Fruit fly (Drosophila melanogaster) whole organism, prepupa: ENCODE data around the gene CG33062.

Experiments
- Blimp-1 ChIP-seq: fragments of 200-800 bp; sonication (Bioruptor generic); optimal IDR thresholded peaks from 3 replicates; lab custom pipeline; 2017; ENCODE audit warnings: missing biosample characterization, missing genetic modification characterization, mild to moderate bottlenecking, moderate library complexity, missing genetic modification reagents
- CG10631 ChIP-seq: fragments of 200-800 bp; sonication (Bioruptor generic); optimal IDR thresholded peaks from 2 replicates; lab custom pipeline; 2016; ENCODE audit warnings: missing biosample characterization, missing genetic modification characterization
- CG10669 ChIP-seq: fragments of 200-800 bp; sonication (Bioruptor generic); optimal IDR thresholded peaks from 3 replicates; lab custom pipeline; 2018; ENCODE audit warnings: missing biosample characterization, mild to moderate bottlenecking, missing genetic modification characterization, moderate library complexity
- CG11294 ChIP-seq: fragments of 200-800 bp; sonication (Bioruptor generic); IDR thresholded peaks from 2 replicates; pipeline ENCODE4 v1.3.6; 2022; ENCODE audit warnings: missing biosample characterization, missing genetic modification characterization
- CG11902 ChIP-seq: fragments of 200-800 bp; sonication (Bioruptor generic); optimal IDR thresholded peaks from 3 replicates; lab custom pipeline; 2016; ENCODE audit warnings: missing biosample characterization, missing genetic modification characterization
- CG1621 ChIP-seq: fragments of 200-800 bp; sonication (Bioruptor generic); optimal IDR thresholded peaks from 3 replicates; lab custom pipeline; 2018; ENCODE audit warnings: missing biosample characterization, mild to moderate bottlenecking, missing genetic modification characterization
- CG16779 ChIP-seq: fragments of 200-800 bp; sonication (Bioruptor generic); optimal IDR thresholded peaks from 3 replicates; lab custom pipeline; 2017; ENCODE audit warnings: missing biosample characterization, mild to moderate bottlenecking, missing genetic modification characterization
- CG3032 ChIP-seq: fragments of 200-800 bp; optimal IDR thresholded peaks from 2 replicates; lab custom pipeline; 2019; ENCODE audit warnings: missing biosample characterization, mild to moderate bottlenecking, missing genetic modification characterization, moderate library complexity
- CG31627 ChIP-seq: fragments of 200-800 bp; sonication (Bioruptor generic); optimal IDR thresholded peaks from 3 replicates; lab custom pipeline; 2016; ENCODE audit warnings: missing biosample characterization, missing genetic modification characterization
- CG32006 ChIP-seq: fragments of 200-800 bp; sonication (Bioruptor generic); optimal IDR thresholded peaks from 3 replicates; lab custom pipeline; 2017; ENCODE audit warnings: missing biosample characterization, mild to moderate bottlenecking, missing genetic modification characterization
- CG34406 ChIP-seq: fragments of 200-800 bp; sonication (Bioruptor generic); optimal IDR thresholded peaks from 3 replicates; lab custom pipeline; 2016; ENCODE audit warnings: missing biosample characterization, missing genetic modification characterization
- CG3919 ChIP-seq: fragments of 200-800 bp; sonication (Bioruptor generic); optimal IDR thresholded peaks from 3 replicates; lab custom pipeline; 2016; ENCODE audit warnings: missing biosample characterization, missing genetic modification characterization
- CG6163 ChIP-seq: fragments of 200-800 bp; sonication (Bioruptor generic); IDR thresholded peaks from 3 replicates; pipeline ENCODE4 v1.3.6; 2022; ENCODE audit warnings: missing biosample characterization, missing genetic modification characterization
- CG6276 ChIP-seq: fragments of 200-800 bp; sonication (Bioruptor generic); optimal IDR thresholded peaks from 2 replicates; lab custom pipeline; 2017; ENCODE audit warnings: missing biosample characterization, mild to moderate bottlenecking, missing genetic modification characterization
- CG6792 ChIP-seq: fragments of 200-800 bp; sonication (Bioruptor generic); optimal IDR thresholded peaks from 3 replicates; lab custom pipeline; 2016; ENCODE audit warnings: missing biosample characterization, missing genetic modification characterization
- CG6808 ChIP-seq: fragments of 200-800 bp; sonication (Bioruptor generic); optimal IDR thresholded peaks from 3 replicates; lab custom pipeline; 2017; ENCODE audit warnings: missing biosample characterization, missing genetic modification characterization, mild to moderate bottlenecking, moderate library complexity, missing genetic modification reagents
- CG8119 ChIP-seq: fragments of 200-800 bp; sonication (Bioruptor generic); IDR thresholded peaks from 3 replicates; pipeline ENCODE4 v1.3.6; 2022; ENCODE audit warnings: missing biosample characterization, missing genetic modification characterization
- CG8632 ChIP-seq: fragments of 200-800 bp; sonication (Bioruptor generic); optimal IDR thresholded peaks from 3 replicates; lab custom pipeline; 2016; ENCODE audit warnings: missing biosample characterization, missing genetic modification characterization
- Eip75B ChIP-seq: fragments of 200-800 bp; sonication (Bioruptor generic); optimal IDR thresholded peaks from 3 replicates; lab custom pipeline; 2016; ENCODE audit warnings: missing biosample characterization, missing genetic modification characterization
- Eip78C ChIP-seq: fragments of 200-800 bp; sonication (Bioruptor generic); peaks from one replicate; lab custom pipeline; 2016; ENCODE audit warnings: missing biosample characterization, missing genetic modification characterization
- Eip93F ChIP-seq: fragments of 200-800 bp; sonication (Bioruptor generic); optimal IDR thresholded peaks from 2 replicates; lab custom pipeline; 2016; ENCODE audit warnings: missing biosample characterization, mild to moderate bottlenecking, missing genetic modification characterization
- Ets21C ChIP-seq: fragments of 200-800 bp; sonication (Bioruptor generic); optimal IDR thresholded peaks from 3 replicates; lab custom pipeline; 2016; ENCODE audit warnings: missing biosample characterization, missing genetic modification characterization
- Ets96B ChIP-seq: fragments of 200-800 bp; optimal IDR thresholded peaks from 2 replicates; lab custom pipeline; 2019; ENCODE audit warnings: missing biosample characterization, mild to moderate bottlenecking, missing genetic modification characterization, moderate library complexity
- Gug ChIP-seq: fragments of 200-800 bp; sonication (Bioruptor generic); IDR thresholded peaks from 2 replicates; pipeline ENCODE4 v1.3.6; 2022; ENCODE audit warnings: missing biosample characterization, missing genetic modification characterization
- Hr38 ChIP-seq: sonication (Bioruptor generic); optimal IDR thresholded peaks from 2 replicates; lab custom pipeline; 2016; ENCODE audit warnings: missing biosample characterization, missing genetic modification characterization
- Hr4 ChIP-seq: fragments of 200-800 bp; sonication (Bioruptor generic); optimal IDR thresholded peaks from 3 replicates; lab custom pipeline; 2016; ENCODE audit warnings: missing biosample characterization, missing genetic modification characterization
- Lpt ChIP-seq: fragments of 200-800 bp; sonication (Bioruptor generic); optimal IDR thresholded peaks from 3 replicates; lab custom pipeline; 2016; ENCODE audit warnings: missing biosample characterization, missing genetic modification characterization
- Met ChIP-seq: fragments of 200-800 bp; sonication (Bioruptor generic); optimal IDR thresholded peaks from 3 replicates; lab custom pipeline; 2016; ENCODE audit warnings: missing biosample characterization, missing genetic modification characterization
- OdsH ChIP-seq: fragments of 200-800 bp; sonication (Bioruptor generic); optimal IDR thresholded peaks from 3 replicates; lab custom pipeline; 2016; ENCODE audit warnings: missing biosample characterization, missing genetic modification characterization
- Smox ChIP-seq: fragments of 200-800 bp; sonication (Bioruptor generic); optimal IDR thresholded peaks from 3 replicates; lab custom pipeline; 2016; ENCODE audit warnings: missing biosample characterization, missing genetic modification characterization
- Sox102F ChIP-seq: fragments of 200-800 bp; sonication (Bioruptor generic); optimal IDR thresholded peaks from 2 replicates; lab custom pipeline; 2016; ENCODE audit warnings: missing biosample characterization, mild to moderate bottlenecking, missing genetic modification characterization
- Sox14 ChIP-seq: fragments of 200-800 bp; sonication (Bioruptor generic); optimal IDR thresholded peaks from 3 replicates; lab custom pipeline; 2016; ENCODE audit warnings: missing biosample characterization, missing genetic modification characterization
- Sox15 ChIP-seq: fragments of 200-800 bp; sonication (Bioruptor generic); optimal IDR thresholded peaks from 3 replicates; lab custom pipeline; 2016; ENCODE audit warnings: missing biosample characterization, missing genetic modification characterization
- achi ChIP-seq: fragments of 200-800 bp; sonication (Bioruptor generic); optimal IDR thresholded peaks from 3 replicates; lab custom pipeline; 2016; ENCODE audit warnings: missing biosample characterization, missing genetic modification characterization
- acj6 ChIP-seq: fragments of 200-800 bp; sonication (Bioruptor generic); optimal IDR thresholded peaks from 3 replicates; lab custom pipeline; 2016; ENCODE audit warnings: missing biosample characterization, missing genetic modification characterization
- cyc ChIP-seq: fragments of 200-800 bp; sonication (Bioruptor generic); optimal IDR thresholded peaks from 3 replicates; lab custom pipeline; 2016; ENCODE audit warnings: missing biosample characterization, missing genetic modification characterization
- dac ChIP-seq: fragments of 200-800 bp; sonication (Bioruptor generic); optimal IDR thresholded peaks from 2 replicates; lab custom pipeline; 2017; ENCODE audit warnings: missing biosample characterization, mild to moderate bottlenecking, missing genetic modification characterization
- dsx ChIP-seq: fragments of 200-800 bp; optimal IDR thresholded peaks from 3 replicates; lab custom pipeline; 2019; ENCODE audit warnings: missing biosample characterization, mild to moderate bottlenecking, missing genetic modification characterization, moderate library complexity; ENCODE audit not compliant: poor library complexity, severe bottlenecking
- eg ChIP-seq: fragments of 200-800 bp; sonication (Bioruptor generic); IDR thresholded peaks from 3 replicates; pipeline ENCODE4 v1.3.6; 2022; ENCODE audit warnings: missing biosample characterization, missing genetic modification characterization
- esn ChIP-seq: fragments of 200-800 bp; sonication (Bioruptor generic); optimal IDR thresholded peaks from 2 replicates; lab custom pipeline; 2016; ENCODE audit warnings: missing biosample characterization, mild to moderate bottlenecking, missing genetic modification characterization, moderate library complexity
- fd59A ChIP-seq: fragments of 200-800 bp; sonication (Bioruptor generic); optimal IDR thresholded peaks from 2 replicates; lab custom pipeline; 2017; ENCODE audit warnings: missing biosample characterization, mild to moderate bottlenecking, missing genetic modification characterization, missing genetic modification reagents
- fd85E ChIP-seq: fragments of 200-800 bp; sonication (Bioruptor generic); optimal IDR thresholded peaks from 3 replicates; lab custom pipeline; 2016; ENCODE audit warnings: missing biosample characterization, missing genetic modification characterization
- fkh ChIP-seq: fragments of 200-800 bp; sonication (Bioruptor generic); optimal IDR thresholded peaks from 3 replicates; lab custom pipeline; 2017; ENCODE audit warnings: missing biosample characterization, mild to moderate bottlenecking, missing genetic modification characterization, moderate library complexity
- lz ChIP-seq: fragments of 200-800 bp; sonication (Bioruptor generic); optimal IDR thresholded peaks from 3 replicates; lab custom pipeline; 2016; ENCODE audit warnings: missing biosample characterization, missing genetic modification characterization
- pdm3 ChIP-seq: fragments of 200-800 bp; sonication (Bioruptor generic); optimal IDR thresholded peaks from 3 replicates; lab custom pipeline; 2016; ENCODE audit warnings: missing biosample characterization, missing genetic modification characterization
- spab ChIP-seq: fragments of 200-800 bp; sonication (Bioruptor generic); optimal IDR thresholded peaks from 2 replicates; lab custom pipeline; 2017; ENCODE audit warnings: missing biosample characterization, mild to moderate bottlenecking, missing genetic modification characterization, missing genetic modification reagents
- svp ChIP-seq: fragments of 200-800 bp; sonication (Bioruptor generic); peaks from one replicate; lab custom pipeline; 2016; ENCODE audit warnings: missing biosample characterization, missing genetic modification characterization
- topi ChIP-seq: fragments of 200-800 bp; sonication (Bioruptor generic); optimal IDR thresholded peaks from 3 replicates; lab custom pipeline; 2016; ENCODE audit warnings: missing biosample characterization, missing genetic modification characterization
- vri ChIP-seq: fragments of 200-800 bp; sonication (Bioruptor generic); optimal IDR thresholded peaks from 3 replicates; lab custom pipeline; 2016; ENCODE audit warnings: missing biosample characterization, mild to moderate bottlenecking, missing genetic modification characterization

Gene CG33062

DNA sequence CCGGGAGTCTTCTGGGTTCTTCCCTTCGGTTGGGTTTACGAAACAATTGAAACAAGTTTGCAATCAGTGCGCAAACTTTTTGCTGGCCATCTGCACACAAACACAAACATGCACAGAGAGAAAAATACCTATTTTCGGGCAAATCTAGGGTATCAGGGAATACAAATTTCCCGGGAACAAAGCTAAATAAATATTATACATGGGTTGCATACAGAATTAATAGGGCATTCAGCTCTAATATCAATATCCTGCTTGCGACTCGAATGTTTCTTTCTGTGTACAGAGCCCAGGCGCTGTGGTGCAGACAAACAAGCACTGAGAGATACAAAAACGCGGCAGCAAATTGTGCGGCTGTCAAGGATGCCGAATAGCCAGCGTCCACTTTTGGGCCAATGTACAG lies 2.2 kb downstream of the CG33062 start (continued):
- no peak for TF ChIP-seq Hr4 (GFP tag; lab: Kevin White, UChicago)
- peak; percentile 17 for TF ChIP-seq pdm3 (GFP tag; lab: Kevin White, UChicago)
- no peak for TF ChIP-seq CG11902 (GFP tag; lab: Kevin White, UChicago)
- TF ChIP-seq acj6 (GFP tag; lab: Kevin White, UChicago), result peak; percentile 32
- peak; percentile 24 for TF ChIP-seq Met (GFP tag; lab: Kevin White, UChicago)
- peak; percentile 46 for TF ChIP-seq CG31627 (GFP tag; lab: Kevin White, UChicago)
- no peak for TF ChIP-seq CG16779
- no peak for TF ChIP-seq CG6792 (GFP tag; lab: Kevin White, UChicago)
- TF ChIP-seq Eip93F, result no peak
- no peak for TF ChIP-seq dsx (GFP tag; lab: Kevin White, UChicago)
- TF ChIP-seq CG6276 (GFP tag; lab: Kevin White, UChicago), result no peak
- TF ChIP-seq Sox15, result peak; percentile 15
- TF ChIP-seq svp (GFP tag; lab: Kevin White, UChicago), result peak; percentile 59
- TF ChIP-seq CG3032 (tag; lab: Kevin White, UChicago), result no peak
- TF ChIP-seq cyc, result peak; percentile 46
- TF ChIP-seq Ets21C, result peak; percentile 2
- no peak for TF ChIP-seq Smox (GFP tag; lab: Kevin White, UChicago)
- peak; percentile 28 for TF ChIP-seq Sox14 (GFP tag; lab: Kevin White, UChicago)
- TF ChIP-seq Ets96B, result peak; percentile 7
- peak; percentile 17 for TF ChIP-seq topi (GFP tag; lab: Kevin White, UChicago)
- TF ChIP-seq fkh (GFP tag; lab: Kevin White, UChicago), result no peak
- no peak for TF ChIP-seq CG6808
- TF ChIP-seq dac, result no peak
- TF ChIP-seq achi (GFP tag; lab: Kevin White, UChicago), result peak; percentile 22
- peak; percentile 19 for TF ChIP-seq CG32006 (GFP tag; lab: Kevin White, UChicago)
- TF ChIP-seq CG34406 (GFP tag; lab: Kevin White, UChicago), result no peak
- TF ChIP-seq CG3919 (GFP tag; lab: Kevin White, UChicago), result peak; percentile 34
- TF ChIP-seq OdsH (GFP tag; lab: Kevin White, UChicago), result peak; percentile 19
- 0 out of 3 replicates have a peak, but pooled peaks have one; percentile 13 for TF ChIP-seq CG8119
- TF ChIP-seq Lpt (GFP tag; lab: Kevin White, UChicago), result no peak
- TF ChIP-seq Eip75B (GFP tag; lab: Kevin White, UChicago), result no peak

DNA sequence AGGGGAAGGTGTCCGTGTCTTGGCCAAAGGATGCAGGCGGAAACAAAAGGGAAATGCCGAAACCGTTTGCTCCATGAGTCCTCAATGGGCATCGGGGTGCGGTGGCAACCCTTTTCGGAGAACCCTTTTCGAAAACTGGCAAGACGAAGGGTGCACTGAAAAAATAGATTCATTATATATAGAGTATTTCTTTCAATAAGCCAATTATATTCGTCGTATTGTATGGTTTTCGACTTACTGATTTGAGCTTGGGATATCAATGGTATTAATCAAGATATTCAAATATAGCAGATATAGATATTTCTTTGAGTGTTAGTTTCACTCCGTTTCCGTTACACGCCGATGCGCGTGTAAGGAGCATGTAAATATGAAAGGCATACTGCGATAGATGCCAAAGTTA lies 4.0 kb downstream of the CG33062 start:
- TF ChIP-seq spab (GFP tag; lab: Kevin White, UChicago) (peak; percentile 11), CG31627 (GFP tag; lab: Kevin White, UChicago) (no peak), eg (no peak), CG6276 (GFP tag; lab: Kevin White, UChicago) (no peak), cyc (no peak), svp (GFP tag; lab: Kevin White, UChicago) (peak; percentile 65), CG32006 (GFP tag; lab: Kevin White, UChicago) (no peak), CG11902 (GFP tag; lab: Kevin White, UChicago) (no peak), Hr4 (GFP tag; lab: Kevin White, UChicago) (no peak), fd85E (no peak), vri (GFP tag; lab: Kevin White, UChicago) (no peak), dsx (GFP tag; lab: Kevin White, UChicago) (no peak), Hr38 (no peak), CG10631 (GFP tag; lab: Kevin White, UChicago) (peak; percentile 7), CG10669 (GFP tag; lab: Kevin White, UChicago) (peak; percentile 36), CG1621 (no peak), Ets96B (peak; percentile 16), CG16779 (no peak), Blimp-1 (GFP tag; lab: Kevin White, UChicago) (no peak), Sox102F (GFP tag; lab: Kevin White, UChicago) (no peak), OdsH (GFP tag; lab: Kevin White, UChicago) (peak; percentile 13), CG6163 (GFP tag; lab: Robert Waterston, UW) (peak; percentile 61; the same call in 1 of the 3 replicates), fd59A (no peak), CG8632 (GFP tag; lab: Kevin White, UChicago) (peak; percentile 11), Lpt (GFP tag; lab: Kevin White, UChicago) (no peak), CG8119 (no peak), Eip78C (GFP tag; lab: Kevin White, UChicago) (peak; percentile 72), Eip75B (GFP tag; lab: Kevin White, UChicago) (peak; percentile 10), esn (no peak), CG11294 (GFP tag; lab: Robert Waterston, UW) (no peak), Gug (GFP tag; lab: Robert Waterston, UW) (no peak), lz (GFP tag; lab: Kevin White, UChicago) (peak; percentile 10), CG3919 (GFP tag; lab: Kevin White, UChicago) (peak; percentile 12), topi (GFP tag; lab: Kevin White, UChicago) (peak; percentile 23)
